Worm (Caenorhabditis elegans) whole organism, L2 larva: Measurements from ENCODE around the gene Y38E10A.24.

Source experiments
- C34F6.9 ChIP-seq: fragments of 150-350 bp; optimal IDR thresholded peaks from 2 replicates; lab custom pipeline; 2014; ENCODE audit warnings: missing biosample characterization, missing genetic modification characterization
- F13H6.1 ChIP-seq: sonication (generic microtip); optimal IDR thresholded peaks from 2 replicates; lab custom pipeline; 2016; ENCODE audit warnings: missing genetic modification characterization, missing compliant biosample characterization
- R02D3.7 ChIP-seq: fragments of 150-350 bp; optimal IDR thresholded peaks from 2 replicates; lab custom pipeline; 2014; ENCODE audit warnings: missing biosample characterization, missing genetic modification characterization
- Y55F3AM.14 ChIP-seq: fragments of 200-800 bp; sonication (Bioruptor generic); optimal IDR thresholded peaks from 2 replicates; lab custom pipeline; 2018; ENCODE audit warnings: mild to moderate bottlenecking, missing genetic modification characterization, missing compliant biosample characterization
- alr-1 ChIP-seq: fragments of 150-350 bp; optimal IDR thresholded peaks from 2 replicates; lab custom pipeline; 2014; ENCODE audit warnings: missing biosample characterization, missing genetic modification characterization
- ama-1 ChIP-seq: fragments of 150-350 bp; optimal IDR thresholded peaks from 2 replicates; lab custom pipeline; 2018; ENCODE audit warnings: inconsistent platforms
- blmp-1 ChIP-seq: sonication (generic microtip); optimal IDR thresholded peaks from 2 replicates; lab custom pipeline; 2017; ENCODE audit warnings: missing genetic modification characterization, mild to moderate bottlenecking, missing compliant biosample characterization, antibody characterized with exemption, moderate library complexity; ENCODE audit not compliant: insufficient read depth
- ceh-16 ChIP-seq: fragments of 150-350 bp; optimal IDR thresholded peaks from 2 replicates; lab custom pipeline; 2014; ENCODE audit warnings: missing biosample characterization, missing genetic modification characterization
- ceh-82 ChIP-seq: fragments of 150-350 bp; optimal IDR thresholded peaks from 2 replicates; lab custom pipeline; 2014; ENCODE audit warnings: missing biosample characterization, missing genetic modification characterization
- egl-27 ChIP-seq: sonication (generic microtip); optimal IDR thresholded peaks from 3 replicates; lab custom pipeline; 2017; ENCODE audit warnings: missing biosample characterization, missing genetic modification reagents, missing genetic modification characterization
- elt-1 ChIP-seq: fragments of 150-350 bp; optimal IDR thresholded peaks from 2 replicates; lab custom pipeline; 2014; ENCODE audit warnings: missing biosample characterization, missing genetic modification characterization
- elt-3 ChIP-seq: sonication (generic microtip); optimal IDR thresholded peaks from 2 replicates; lab custom pipeline; 2017; ENCODE audit warnings: missing biosample characterization, missing genetic modification characterization
- fos-1 ChIP-seq: fragments of 150-350 bp; optimal IDR thresholded peaks from 2 replicates; lab custom pipeline; 2014; ENCODE audit warnings: missing biosample characterization, missing genetic modification characterization
- lin-11 ChIP-seq: fragments of 150-350 bp; sonication (generic microtip); optimal IDR thresholded peaks from 2 replicates; lab custom pipeline; 2014; ENCODE audit warnings: missing biosample characterization, missing genetic modification characterization, inconsistent platforms, mixed read lengths
- lin-13 ChIP-seq: fragments of 150-350 bp; optimal IDR thresholded peaks from 2 replicates; lab custom pipeline; 2014; ENCODE audit warnings: missing biosample characterization, missing genetic modification reagents, missing genetic modification characterization
- lin-39 ChIP-seq: fragments of 150-350 bp; optimal IDR thresholded peaks from 2 replicates; lab custom pipeline; 2014; ENCODE audit warnings: missing biosample characterization, missing genetic modification reagents, missing genetic modification characterization
- lsy-2 ChIP-seq, 2 experiments: fragments of 150-350 bp in 1 of 2; sonication (generic microtip) in 1 of 2; optimal IDR thresholded peaks; 2 replicates each; lab custom pipeline; 2014 to 2017; ENCODE audit warnings: missing biosample characterization in 2 of 2, missing genetic modification characterization in 2 of 2
- mab-5 ChIP-seq: fragments of 150-350 bp; optimal IDR thresholded peaks from 2 replicates; lab custom pipeline; 2014; ENCODE audit warnings: missing biosample characterization, missing genetic modification characterization
- nhr-10 ChIP-seq: sonication (generic microtip); optimal IDR thresholded peaks from 2 replicates; lab custom pipeline; 2017; ENCODE audit warnings: missing biosample characterization, missing genetic modification characterization
- nhr-11 ChIP-seq: fragments of 150-350 bp; optimal IDR thresholded peaks from 2 replicates; lab custom pipeline; 2014; ENCODE audit warnings: missing biosample characterization, missing genetic modification characterization
- nhr-12 ChIP-seq: fragments of 150-350 bp; optimal IDR thresholded peaks from 2 replicates; lab custom pipeline; 2014; ENCODE audit warnings: missing biosample characterization, missing genetic modification characterization
- nhr-129 ChIP-seq: fragments of 150-350 bp; optimal IDR thresholded peaks from 2 replicates; lab custom pipeline; 2014; ENCODE audit warnings: missing biosample characterization, missing genetic modification characterization
- nhr-21 ChIP-seq: fragments of 150-350 bp; optimal IDR thresholded peaks from 2 replicates; lab custom pipeline; 2014; ENCODE audit warnings: missing biosample characterization, missing genetic modification characterization
- nhr-237 ChIP-seq: fragments of 150-350 bp; optimal IDR thresholded peaks from 2 replicates; lab custom pipeline; 2014; ENCODE audit warnings: missing biosample characterization, missing genetic modification characterization
- nhr-25 ChIP-seq: fragments of 150-350 bp; sonication (generic microtip); optimal IDR thresholded peaks from 3 replicates; lab custom pipeline; 2014; ENCODE audit warnings: missing biosample characterization, missing genetic modification characterization
- nhr-6 ChIP-seq: fragments of 150-350 bp; optimal IDR thresholded peaks from 2 replicates; lab custom pipeline; 2014; ENCODE audit warnings: missing biosample characterization, missing genetic modification characterization
- nhr-77 ChIP-seq: fragments of 150-350 bp; optimal IDR thresholded peaks from 2 replicates; lab custom pipeline; 2014; ENCODE audit warnings: missing biosample characterization, missing genetic modification characterization
- sem-4 ChIP-seq: fragments of 150-350 bp; optimal IDR thresholded peaks from 2 replicates; lab custom pipeline; 2014; ENCODE audit warnings: missing biosample characterization, missing genetic modification reagents, missing genetic modification characterization
- sma-9 ChIP-seq, 2 experiments: fragments of 150-350 bp in 1 of 2; sonication (generic microtip) in 1 of 2; optimal IDR thresholded peaks; 2 replicates each; lab custom pipeline; 2014 to 2016; ENCODE audit warnings: missing genetic modification characterization in 2 of 2, mild to moderate bottlenecking in 1 of 2, missing biosample characterization in 1 of 2, missing compliant biosample characterization in 1 of 2, missing genetic modification reagents in 1 of 2, moderate library complexity in 1 of 2
- snpc-4 ChIP-seq: fragments of 150-350 bp; optimal IDR thresholded peaks from 2 replicates; lab custom pipeline; 2014; ENCODE audit warnings: missing biosample characterization, missing genetic modification characterization
- unc-39 ChIP-seq: fragments of 150-350 bp; optimal IDR thresholded peaks from 2 replicates; lab custom pipeline; 2014; ENCODE audit warnings: missing biosample characterization, missing genetic modification characterization
- unc-55 ChIP-seq: fragments of 150-350 bp; sonication (generic microtip); optimal IDR thresholded peaks from 3 replicates; lab custom pipeline; 2014; ENCODE audit warnings: missing biosample characterization, missing genetic modification reagents, missing genetic modification characterization
- unc-62 ChIP-seq: fragments of 150-350 bp; optimal IDR thresholded peaks from 2 replicates; lab custom pipeline; 2014; ENCODE audit warnings: missing biosample characterization, missing genetic modification reagents, missing genetic modification characterization
- ztf-4 ChIP-seq: fragments of 150-350 bp; optimal IDR thresholded peaks from 2 replicates; lab custom pipeline; 2014; ENCODE audit warnings: missing biosample characterization, missing genetic modification characterization

Gene Y38E10A.24

ce11 chrII:12678867-12679134 lies at the start of gene Y38E10A.24:
Gene Y38E10A.24 (plus strand): TSS chrII:12679035.
- TF ChIP-seq C34F6.9 (no peak), nhr-12 (tag; lab: Kevin White, UChicago) (no peak)

ce11 chrII:12629387-12629786 lies 49.4 kb upstream of the Y38E10A.24 start, which contains the start of gene Y38E10A.28:
Gene Y38E10A.28 (plus strand): TSS chrII:12629687.
- no peak for TF ChIP-seq alr-1 (tag; lab: Kevin White, UChicago)
- TF ChIP-seq ama-1 (lab: Kevin White, UChicago), result no peak
- TF ChIP-seq unc-55 (GFP tag; lab: Kevin White, UChicago), result no peak

- no peak for TF ChIP-seq R02D3.7 (tag; lab: Kevin White, UChicago)
- no peak for TF ChIP-seq elt-1 (tag; lab: Kevin White, UChicago)
- TF ChIP-seq elt-3 (tag; lab: Kevin White, UChicago), result no peak
- TF ChIP-seq nhr-11, result no peak
- no peak for TF ChIP-seq C34F6.9
- TF ChIP-seq F13H6.1 (tag; lab: Kevin White, UChicago), result no peak
- TF ChIP-seq blmp-1 (tag; lab: Kevin White, UChicago), result no peak
- no peak for TF ChIP-seq lsy-2 (tag; optimal IDR thresholded peaks at IDR 0.05; lab: Kevin White, UChicago)
- TF ChIP-seq fos-1 (tag; lab: Kevin White, UChicago), result no peak
- no peak for TF ChIP-seq snpc-4 (tag; lab: Kevin White, UChicago)
- no peak for TF ChIP-seq unc-62
- no peak for TF ChIP-seq Y55F3AM.14 (GFP tag; lab: Kevin White, UChicago)
- no peak for TF ChIP-seq nhr-21 (tag; lab: Kevin White, UChicago)
- TF ChIP-seq nhr-6 (tag; lab: Kevin White, UChicago), result no peak
- no peak for TF ChIP-seq lin-39 (tag; lab: Kevin White, UChicago)
- TF ChIP-seq ceh-82 (tag; lab: Kevin White, UChicago), result no peak
- no peak for TF ChIP-seq nhr-10 (tag; lab: Kevin White, UChicago)
Measured at ce11 chrII:12630888-12631287, 47.9 kb upstream of the Y38E10A.24 start, which contains the start of gene Y38E10A.34. Gene Y38E10A.34 (plus strand): TSS chrII:12631188.

ce11 chrII:12634749-12635318 lies 44.0 kb upstream of the Y38E10A.24 start, which contains the start of gene Y38E10A.17:
Gene Y38E10A.17 (minus strand): TSS chrII:12634799.
- no peak for TF ChIP-seq sem-4 (tag; lab: Kevin White, UChicago)
- no peak for TF ChIP-seq elt-3 (tag; lab: Kevin White, UChicago)
- TF ChIP-seq sma-9 (GFP tag; optimal IDR thresholded peaks at IDR 0.05; lab: Kevin White, UChicago), result peak; percentile 44
- no peak for TF ChIP-seq sma-9 (tag; optimal IDR thresholded peaks at IDR 0.05; lab: Kevin White, UChicago)
- TF ChIP-seq nhr-21 (tag; lab: Kevin White, UChicago), result no peak
- TF ChIP-seq egl-27 (tag; lab: Kevin White, UChicago), result no peak
- TF ChIP-seq snpc-4 (tag; lab: Kevin White, UChicago), result no peak
- TF ChIP-seq ceh-16 (tag; lab: Kevin White, UChicago), result no peak

ce11 chrII:12636602-12637001 lies 42.2 kb upstream of the Y38E10A.24 start, which contains the start of gene nhr-234:
Gene nhr-234 (plus strand): TSS chrII:12636678.
- no peak for TF ChIP-seq unc-39 (tag; lab: Kevin White, UChicago)
- TF ChIP-seq lin-13 (GFP tag; lab: Kevin White, UChicago), result no peak
- TF ChIP-seq mab-5 (tag; lab: Kevin White, UChicago), result no peak
- no peak for TF ChIP-seq nhr-77 (tag; lab: Kevin White, UChicago)
- TF ChIP-seq nhr-10 (tag; lab: Kevin White, UChicago), result no peak
- no peak for TF ChIP-seq nhr-237 (tag; lab: Kevin White, UChicago)
- TF ChIP-seq sma-9 (GFP tag; optimal IDR thresholded peaks at IDR 0.05; lab: Kevin White, UChicago), result no peak
- TF ChIP-seq sma-9 (tag; optimal IDR thresholded peaks at IDR 0.05; lab: Kevin White, UChicago), result no peak
- no peak for TF ChIP-seq unc-55 (GFP tag; lab: Kevin White, UChicago)
- TF ChIP-seq nhr-25 (tag; lab: Kevin White, UChicago), result no peak
- no peak for TF ChIP-seq lin-11
- no peak for TF ChIP-seq fos-1 (tag; lab: Kevin White, UChicago)
- no peak for TF ChIP-seq egl-27 (tag; lab: Kevin White, UChicago)
- no peak for TF ChIP-seq ztf-4
- TF ChIP-seq lsy-2 (tag; optimal IDR thresholded peaks at IDR 0.05; lab: Kevin White, UChicago), result no peak
- no peak for TF ChIP-seq ama-1 (lab: Kevin White, UChicago)
- TF ChIP-seq elt-1 (tag; lab: Kevin White, UChicago), result no peak
- TF ChIP-seq nhr-129 (tag; lab: Kevin White, UChicago), result no peak
